Fruit fly (Drosophila melanogaster) whole organism: ENCODE data around the gene CG3841.

Experiments used
- CG8478 ChIP-seq: fragments of >200 bp; optimal IDR thresholded peaks from 2 replicates; lab custom pipeline; 2018; ENCODE audit warnings: inconsistent platforms
- EcR ChIP-seq, 2 experiments: fragments of >200 bp; optimal IDR thresholded peaks; 2 replicates each; lab custom pipeline; 2017; ENCODE audit warnings: missing biosample characterization in 2 of 2, missing genetic modification characterization in 2 of 2, missing genetic modification reagents in 2 of 2

DNA sequence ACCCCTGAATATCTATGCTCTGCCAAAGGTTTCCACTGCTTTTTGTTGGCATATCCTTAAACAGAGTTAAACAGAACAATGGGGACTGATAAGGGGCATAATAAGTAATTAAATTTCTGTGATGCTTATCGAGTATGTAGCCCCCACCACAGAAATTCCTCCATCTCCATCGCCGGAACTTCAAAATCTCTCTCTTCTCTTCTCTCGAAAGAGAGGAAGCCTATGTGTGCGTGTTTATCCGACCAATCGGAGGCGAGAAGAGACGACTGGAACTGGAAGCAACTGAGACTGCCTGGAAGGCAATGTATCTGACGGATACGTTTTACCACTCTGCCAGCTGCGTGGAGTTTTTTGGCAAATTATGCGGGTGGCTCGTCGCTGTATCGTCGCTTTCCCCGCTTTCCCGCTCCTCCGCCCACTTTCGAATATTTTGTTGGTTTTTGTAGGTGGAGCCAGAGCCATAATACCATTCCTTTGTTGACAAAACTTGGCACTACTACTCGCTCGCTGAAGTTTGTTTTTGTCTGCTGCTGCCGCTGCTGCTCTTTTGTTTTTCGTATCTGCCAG is 18.8 kb downstream of the CG3841 start, which contains the start of gene gcm2:
- TF ChIP-seq CG8478 (lab: Kevin White, UChicago) = no peak
- TF ChIP-seq EcR (GFP tag; optimal IDR thresholded peaks at IDR 0.05; lab: Kevin White, UChicago) = no peak
